Fruit fly (Drosophila melanogaster) S2 (cell line): ENCODE measurements around the gene RpL36A.

ENCODE experiments used
- CG8478 ChIP-seq: fragments of >200 bp; optimal IDR thresholded peaks from 2 replicates; lab custom pipeline; 2018
- CTCF ChIP-seq, 2 experiments: fragments of >200 bp; optimal IDR thresholded peaks; 2 replicates each; lab custom pipeline; 2018

dm6 chr2L:8080645-8081044 lies 37.9 kb upstream of the RpL36A start:
- TF ChIP-seq CG8478 (no peak), CTCF (optimal IDR thresholded peaks at IDR 0.05; lab: Kevin White, UChicago) (no peak)
